Fruit fly (Drosophila melanogaster) whole organism, embryonic: ENCODE measurements around the gene Nagk.
A peak's percentile ranks its signal among the peaks of the same experiment; 100 is the strongest.

Experiments
- B-H2 ChIP-seq: fragments of 200-800 bp; sonication (Bioruptor generic); optimal IDR thresholded peaks from 2 replicates; lab custom pipeline; 2018; ENCODE audit warnings: missing biosample characterization, mild to moderate bottlenecking, missing genetic modification characterization
- CG1024 ChIP-seq: fragments of 200-800 bp; sonication (Bioruptor generic); IDR thresholded peaks from 2 replicates; pipeline ENCODE4 v1.3.6; 2022; ENCODE audit warnings: missing biosample characterization, missing genetic modification characterization
- CG10366 ChIP-seq: fragments of 200-800 bp; sonication (Bioruptor generic); IDR thresholded peaks from 2 replicates; pipeline ENCODE4 v1.3.6; 2022; ENCODE audit warnings: missing biosample characterization, missing genetic modification characterization
- CG10431 ChIP-seq: fragments of 200-800 bp; sonication (Bioruptor generic); optimal IDR thresholded peaks from 3 replicates; lab custom pipeline; 2018; ENCODE audit warnings: missing biosample characterization, mild to moderate bottlenecking, missing genetic modification characterization
- CG10543 ChIP-seq: fragments of 200-800 bp; sonication (Bioruptor generic); optimal IDR thresholded peaks from 3 replicates; lab custom pipeline; 2017; ENCODE audit warnings: missing biosample characterization, mild to moderate bottlenecking, missing genetic modification characterization, moderate library complexity
- CG11504 ChIP-seq: fragments of 200-800 bp; sonication (Bioruptor generic); optimal IDR thresholded peaks from 3 replicates; lab custom pipeline; 2019; ENCODE audit warnings: missing biosample characterization, mild to moderate bottlenecking, missing genetic modification characterization, moderate library complexity
- CG11560 ChIP-seq: fragments of 200-800 bp; sonication (Bioruptor generic); IDR thresholded peaks from 3 replicates; pipeline ENCODE4 v1.3.6; 2022; ENCODE audit warnings: missing biosample characterization, missing genetic modification characterization
- CG1233 ChIP-seq: fragments of 200-800 bp; sonication (Bioruptor generic); optimal IDR thresholded peaks from 4 replicates; lab custom pipeline; 2018; ENCODE audit warnings: missing biosample characterization, mild to moderate bottlenecking, missing genetic modification characterization
- CG14965 ChIP-seq: fragments of 200-800 bp; sonication (Bioruptor generic); optimal IDR thresholded peaks from 2 replicates; lab custom pipeline; 2016; ENCODE audit warnings: missing biosample characterization, missing genetic modification characterization, borderline replicate concordance
- CG1603 ChIP-seq: fragments of 200-800 bp; sonication (Bioruptor generic); optimal IDR thresholded peaks from 2 replicates; lab custom pipeline; 2019; ENCODE audit warnings: missing biosample characterization, mild to moderate bottlenecking, missing genetic modification characterization, moderate library complexity
- CG16813 ChIP-seq: fragments of 200-800 bp; sonication (Bioruptor generic); IDR thresholded peaks from 3 replicates; pipeline ENCODE4 v1.3.6; 2022; ENCODE audit warnings: missing biosample characterization, missing genetic modification characterization; ENCODE audit not compliant: partially characterized antibody
- CG17361 ChIP-seq: fragments of 200-800 bp; sonication (Bioruptor generic); IDR thresholded peaks from 3 replicates; pipeline ENCODE4 v1.3.6; 2022; ENCODE audit warnings: missing biosample characterization, missing genetic modification characterization
- CG17568 ChIP-seq: fragments of 200-800 bp; sonication (Bioruptor generic); optimal IDR thresholded peaks from 2 replicates; lab custom pipeline; 2018; ENCODE audit warnings: missing biosample characterization, mild to moderate bottlenecking, missing genetic modification characterization, moderate library complexity
- CG17912 ChIP-seq: fragments of 200-800 bp; sonication (Bioruptor generic); optimal IDR thresholded peaks from 2 replicates; lab custom pipeline; 2018; ENCODE audit warnings: missing biosample characterization, mild to moderate bottlenecking, missing genetic modification characterization
- CG1792 ChIP-seq: fragments of 200-800 bp; sonication (Bioruptor generic); optimal IDR thresholded peaks from 2 replicates; lab custom pipeline; 2016; ENCODE audit warnings: missing biosample characterization, missing genetic modification characterization
- CG18764 ChIP-seq: fragments of 200-800 bp; sonication (Bioruptor generic); optimal IDR thresholded peaks from 3 replicates; lab custom pipeline; 2016; ENCODE audit warnings: missing biosample characterization, missing genetic modification characterization
- CG3163 ChIP-seq: fragments of 200-800 bp; sonication (Bioruptor generic); optimal IDR thresholded peaks from 3 replicates; lab custom pipeline; 2016; ENCODE audit warnings: missing biosample characterization, missing genetic modification characterization
- CG3995 ChIP-seq: fragments of 200-800 bp; sonication (Bioruptor generic); optimal IDR thresholded peaks from 3 replicates; lab custom pipeline; 2016; ENCODE audit warnings: missing biosample characterization, missing genetic modification characterization
- CG6689 ChIP-seq: fragments of 200-800 bp; sonication (Bioruptor generic); IDR thresholded peaks from 2 replicates; pipeline ENCODE4 v1.3.6; 2022; ENCODE audit warnings: missing biosample characterization, missing genetic modification characterization
- CG6854 ChIP-seq: fragments of 200-800 bp; sonication (Bioruptor generic); optimal IDR thresholded peaks from 3 replicates; lab custom pipeline; 2017; ENCODE audit warnings: missing biosample characterization, mild to moderate bottlenecking, missing genetic modification characterization
- CG7357 ChIP-seq: fragments of 200-800 bp; sonication (Bioruptor generic); IDR thresholded peaks from 3 replicates; pipeline ENCODE4 v1.3.6; 2022; ENCODE audit warnings: missing biosample characterization, missing genetic modification characterization
- CHES-1-like ChIP-seq: fragments of 200-800 bp; sonication (Bioruptor generic); optimal IDR thresholded peaks from 2 replicates; lab custom pipeline; 2016; ENCODE audit warnings: missing biosample characterization, missing genetic modification characterization
- D19A ChIP-seq: fragments of 200-800 bp; optimal IDR thresholded peaks from 3 replicates; lab custom pipeline; 2019; ENCODE audit warnings: missing biosample characterization, mild to moderate bottlenecking, missing genetic modification characterization, moderate library complexity
- Dad ChIP-seq: fragments of 200-800 bp; sonication (Bioruptor generic); optimal IDR thresholded peaks from 3 replicates; lab custom pipeline; 2016; ENCODE audit warnings: missing biosample characterization, missing genetic modification characterization
- Drgx ChIP-seq: fragments of 200-800 bp; sonication (Bioruptor generic); IDR thresholded peaks from 2 replicates; pipeline ENCODE4 v1.3.6; 2022; ENCODE audit warnings: missing biosample characterization, missing genetic modification characterization
- Hmx ChIP-seq: fragments of 200-800 bp; sonication (Bioruptor generic); optimal IDR thresholded peaks from 2 replicates; lab custom pipeline; 2016; ENCODE audit warnings: missing biosample characterization, missing genetic modification characterization
- Hr39 ChIP-seq: fragments of >200 bp; optimal IDR thresholded peaks from 2 replicates; lab custom pipeline; 2017
- Hsf ChIP-seq: fragments of 200-800 bp; sonication (Bioruptor generic); optimal IDR thresholded peaks from 3 replicates; lab custom pipeline; 2016; ENCODE audit warnings: missing biosample characterization, missing genetic modification characterization
- Mad ChIP-seq: fragments of 200-800 bp; sonication (Bioruptor generic); optimal IDR thresholded peaks from 2 replicates; lab custom pipeline; 2016; ENCODE audit warnings: missing biosample characterization, missing genetic modification characterization
- Nf-YC ChIP-seq: fragments of 200-800 bp; optimal IDR thresholded peaks from 3 replicates; lab custom pipeline; 2019; ENCODE audit warnings: missing biosample characterization, mild to moderate bottlenecking, missing genetic modification characterization, moderate library complexity
- Ravus ChIP-seq: fragments of 200-800 bp; sonication (Bioruptor generic); IDR thresholded peaks from 2 replicates; pipeline ENCODE4 v1.3.6; 2022; ENCODE audit warnings: missing biosample characterization, missing genetic modification characterization
- Side ChIP-seq: fragments of 200-800 bp; sonication (Bioruptor generic); optimal IDR thresholded peaks from 2 replicates; lab custom pipeline; 2016; ENCODE audit warnings: missing biosample characterization, missing genetic modification characterization
- Taf1 ChIP-seq: fragments of 200-800 bp; sonication (Bioruptor generic); IDR thresholded peaks from 2 replicates; pipeline ENCODE4 v1.3.6; 2022; ENCODE audit warnings: missing biosample characterization, missing genetic modification characterization
- YL-1 ChIP-seq: fragments of 200-800 bp; sonication (Bioruptor generic); optimal IDR thresholded peaks from 3 replicates; lab custom pipeline; 2017; ENCODE audit warnings: missing biosample characterization, mild to moderate bottlenecking, missing genetic modification characterization
- al ChIP-seq: fragments of 200-800 bp; sonication (Bioruptor generic); IDR thresholded peaks from 2 replicates; pipeline ENCODE4 v1.3.6; 2022; ENCODE audit warnings: missing biosample characterization, missing genetic modification characterization
- ara ChIP-seq: fragments of 200-800 bp; sonication (Bioruptor generic); IDR thresholded peaks from 2 replicates; pipeline ENCODE4 v1.3.6; 2022; ENCODE audit warnings: missing biosample characterization, missing genetic modification characterization
- cg ChIP-seq: fragments of 200-800 bp; sonication (Bioruptor generic); optimal IDR thresholded peaks from 3 replicates; lab custom pipeline; 2019; ENCODE audit warnings: missing biosample characterization, mild to moderate bottlenecking, missing genetic modification characterization, moderate library complexity
- chinmo ChIP-seq: fragments of 200-800 bp; sonication (Bioruptor generic); IDR thresholded peaks from 4 replicates; pipeline ENCODE4 v1.3.6; 2022; ENCODE audit warnings: missing biosample characterization, missing genetic modification characterization; ENCODE audit not compliant: partially characterized antibody
- corto ChIP-seq: fragments of 200-800 bp; sonication (Bioruptor generic); optimal IDR thresholded peaks from 2 replicates; lab custom pipeline; 2016; ENCODE audit warnings: missing biosample characterization, mild to moderate bottlenecking, missing genetic modification characterization, moderate library complexity
- dati ChIP-seq: fragments of 200-800 bp; sonication (Bioruptor generic); IDR thresholded peaks from 2 replicates; pipeline ENCODE4 v1.3.6; 2022; ENCODE audit warnings: missing biosample characterization, missing genetic modification characterization
- en ChIP-seq: fragments of 200-800 bp; sonication (Bioruptor generic); optimal IDR thresholded peaks from 2 replicates; lab custom pipeline; 2016; ENCODE audit warnings: missing biosample characterization, missing genetic modification characterization
- esg ChIP-seq: fragments of 200-800 bp; sonication (Bioruptor generic); conservative IDR thresholded peaks from 2 replicates; pipeline ENCODE4 v1.3.6; 2022; ENCODE audit warnings: missing biosample characterization, missing genetic modification characterization
- fu2 ChIP-seq: fragments of 200-800 bp; sonication (Bioruptor generic); optimal IDR thresholded peaks from 2 replicates; lab custom pipeline; 2016; ENCODE audit warnings: missing biosample characterization, missing genetic modification characterization
- gt ChIP-seq: fragments of 200-800 bp; sonication (Bioruptor generic); IDR thresholded peaks from 2 replicates; pipeline ENCODE4 v1.3.6; 2022; ENCODE audit warnings: missing biosample characterization, missing genetic modification characterization
- klu ChIP-seq: fragments of 200-800 bp; sonication (Bioruptor generic); IDR thresholded peaks from 2 replicates; pipeline ENCODE4 v1.3.6; 2022; ENCODE audit warnings: missing biosample characterization, missing genetic modification characterization
- knrl ChIP-seq: fragments of 200-800 bp; sonication (Bioruptor generic); IDR thresholded peaks from 3 replicates; pipeline ENCODE4 v1.3.6; 2022; ENCODE audit warnings: missing biosample characterization, missing genetic modification characterization; ENCODE audit not compliant: partially characterized antibody
- lilli ChIP-seq: fragments of 200-800 bp; sonication (Bioruptor generic); optimal IDR thresholded peaks from 3 replicates; lab custom pipeline; 2016; ENCODE audit warnings: missing biosample characterization, missing genetic modification characterization
- oc ChIP-seq: fragments of 200-800 bp; sonication (Bioruptor generic); optimal IDR thresholded peaks from 2 replicates; lab custom pipeline; 2018; ENCODE audit warnings: missing biosample characterization, mild to moderate bottlenecking, missing genetic modification characterization, moderate library complexity
- onecut ChIP-seq: fragments of 200-800 bp; sonication (Bioruptor generic); IDR thresholded peaks from 2 replicates; pipeline ENCODE4 v1.3.6; 2022; ENCODE audit warnings: missing biosample characterization, missing genetic modification characterization
- sd ChIP-seq: fragments of 200-800 bp; sonication (Bioruptor generic); optimal IDR thresholded peaks from 3 replicates; lab custom pipeline; 2018; ENCODE audit warnings: missing biosample characterization, mild to moderate bottlenecking, missing genetic modification characterization, moderate library complexity
- tin ChIP-seq: fragments of 200-800 bp; sonication (Bioruptor generic); optimal IDR thresholded peaks from 3 replicates; lab custom pipeline; 2016; ENCODE audit warnings: missing biosample characterization, missing genetic modification characterization
- tio ChIP-seq: fragments of 200-800 bp; sonication (Bioruptor generic); optimal IDR thresholded peaks from 2 replicates; lab custom pipeline; 2017; ENCODE audit warnings: missing biosample characterization, missing genetic modification characterization, inconsistent platforms

Gene Nagk

DNA sequence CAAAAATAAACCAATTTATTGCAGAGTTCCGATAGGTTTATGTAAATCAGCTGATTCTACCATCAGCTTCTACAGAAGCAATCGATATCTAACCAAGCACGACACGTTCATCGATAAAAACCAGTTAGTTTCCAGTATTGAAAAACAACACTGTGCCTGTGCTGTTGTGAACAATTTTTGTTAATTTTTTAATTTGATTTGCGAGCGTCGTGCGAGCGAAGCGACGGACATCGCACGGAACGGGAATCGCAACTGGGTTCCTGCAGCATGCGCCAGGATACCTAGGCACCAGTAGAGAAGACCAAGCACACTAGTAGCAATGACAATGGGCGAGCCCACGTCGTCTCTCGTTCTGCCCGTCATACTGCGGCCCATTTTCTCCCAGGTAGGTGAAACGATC lies 28.8 kb upstream of the Nagk start, which contains the start of the genes Ccm3 and CG6136:
Gene Ccm3 (plus strand): TSS at position 125 of the 400 bp plus-strand sequence.
Gene CG6136 (minus strand): TSS at position 380 of the 400 bp plus-strand sequence.
- TF ChIP-seq al (GFP tag; lab: Robert Waterston, UW) (peak; percentile 52; the same call in 1 of the 2 replicates), YL-1 (peak; percentile 89), Nf-YC (tag; lab: Kevin White, UChicago) (peak; percentile 46), CG1603 (tag; lab: Kevin White, UChicago) (peak; percentile 68), oc (tag; lab: Kevin White, UChicago) (no peak), knrl (peak; percentile 89), gt (GFP tag; lab: Robert Waterston, UW) (no peak), CG1233 (GFP tag; lab: Kevin White, UChicago) (no peak), B-H2 (GFP tag; lab: Kevin White, UChicago) (peak; percentile 68), esg (GFP tag; lab: Robert Waterston, UW) (no peak), Mad (GFP tag; lab: Kevin White, UChicago) (no peak), lilli (GFP tag; lab: Kevin White, UChicago) (peak; percentile 52), CG10431 (GFP tag; lab: Kevin White, UChicago) (no peak), CG1024 (no peak), CG11504 (tag; lab: Kevin White, UChicago) (no peak), Dad (peak; percentile 20), CG17361 (no peak), CG11560 (tag; lab: Robert Waterston, UW) (no peak), CG17912 (GFP tag; lab: Kevin White, UChicago) (no peak), CHES-1-like (peak; percentile 81), CG6854 (no peak), CG1792 (GFP tag; lab: Kevin White, UChicago) (peak; percentile 57), CG16813 (GFP tag; lab: Robert Waterston, UW) (peak; percentile 88), fu2 (no peak), en (GFP tag; lab: Kevin White, UChicago) (no peak), onecut (no peak), CG10543 (GFP tag; lab: Kevin White, UChicago) (no peak), Drgx (GFP tag; lab: Robert Waterston, UW) (0 out of 2 replicates have a peak, but pooled peaks have one; percentile 20), Side (GFP tag; lab: Kevin White, UChicago) (peak; percentile 59), Hsf (GFP tag; lab: Kevin White, UChicago) (peak; percentile 35), tio (GFP tag; lab: Kevin White, UChicago) (no peak), CG10366 (GFP tag; lab: Robert Waterston, UW) (peak; percentile 23; the same call in 1 of the 2 replicates), Hr39 (lab: Kevin White, UChicago) (peak; percentile 64), cg (GFP tag; lab: Kevin White, UChicago) (no peak), chinmo (GFP tag; lab: Robert Waterston, UW) (peak; percentile 88; the same call in 3 of the 4 replicates), Hmx (GFP tag; lab: Kevin White, UChicago) (no peak), CG6689 (GFP tag; lab: Robert Waterston, UW) (0 out of 2 replicates have a peak, but pooled peaks have one; percentile 21), klu (GFP tag; lab: Robert Waterston, UW) (no peak), CG17568 (GFP tag; lab: Kevin White, UChicago) (no peak), CG7357 (GFP tag; lab: Robert Waterston, UW) (no peak), CG3163 (peak; percentile 49), Taf1 (GFP tag; lab: Robert Waterston, UW) (0 out of 2 replicates have a peak, but pooled peaks have one; percentile 8), tin (peak; percentile 7), CG18764 (GFP tag; lab: Kevin White, UChicago) (peak; percentile 10), Ravus (GFP tag; lab: Robert Waterston, UW) (no peak), D19A (tag; lab: Kevin White, UChicago) (no peak), ara (GFP tag; lab: Robert Waterston, UW) (peak; percentile 15; the same call in 1 of the 2 replicates), CG14965 (GFP tag; lab: Kevin White, UChicago) (no peak), corto (GFP tag; lab: Kevin White, UChicago) (no peak), sd (no peak), dati (GFP tag; lab: Robert Waterston, UW) (no peak), CG3995 (GFP tag; lab: Kevin White, UChicago) (peak; percentile 62)
